Worm (Caenorhabditis elegans) whole organism, L4 larva: ENCODE data around the gene Y73C8C.4.

Experiments used
- R02D3.7 ChIP-seq: fragments of 150-350 bp; sonication (generic microtip); optimal IDR thresholded peaks from 3 replicates; lab custom pipeline; 2014; ENCODE audit warnings: missing biosample characterization, missing genetic modification characterization
- ama-1 ChIP-seq: fragments of 150-350 bp; optimal IDR thresholded peaks from 2 replicates; lab custom pipeline; 2014; ENCODE audit warnings: inconsistent platforms, mixed read lengths
- egl-43 ChIP-seq: fragments of 200-800 bp; sonication (Bioruptor generic); IDR thresholded peaks from 2 replicates; pipeline ENCODE4 v1.3.6; 2022; ENCODE audit warnings: missing genetic modification reagents, missing genetic modification characterization, missing compliant biosample characterization
- jun-1 ChIP-seq: fragments of 150-350 bp; optimal IDR thresholded peaks from 2 replicates; lab custom pipeline; 2014; ENCODE audit warnings: missing biosample characterization, missing genetic modification reagents, missing genetic modification characterization
- lsy-2 ChIP-seq, 2 experiments: fragments of 150-350 bp in 1 of 2; sonication (generic microtip) in 1 of 2; optimal IDR thresholded peaks; 2 replicates each; lab custom pipeline; 2014 to 2017; ENCODE audit warnings: missing biosample characterization in 2 of 2, missing genetic modification characterization in 2 of 2
- nhr-237 ChIP-seq: sonication (generic microtip); optimal IDR thresholded peaks from 2 replicates; lab custom pipeline; 2017; ENCODE audit warnings: missing biosample characterization, missing genetic modification characterization
- nhr-25 ChIP-seq: sonication (generic microtip); optimal IDR thresholded peaks from 2 replicates; lab custom pipeline; 2017; ENCODE audit warnings: missing genetic modification characterization, mild to moderate bottlenecking, missing compliant biosample characterization, antibody characterized with exemption, moderate library complexity, borderline replicate concordance; ENCODE audit not compliant: insufficient read depth
- nhr-28 ChIP-seq: fragments of 150-350 bp; optimal IDR thresholded peaks from 2 replicates; lab custom pipeline; 2014; ENCODE audit warnings: missing biosample characterization, missing genetic modification characterization
- nhr-76 ChIP-seq: fragments of 150-350 bp; optimal IDR thresholded peaks from 2 replicates; lab custom pipeline; 2014; ENCODE audit warnings: missing biosample characterization, missing genetic modification characterization
- ztf-11 ChIP-seq: fragments of 150-350 bp; optimal IDR thresholded peaks from 2 replicates; lab custom pipeline; 2014; ENCODE audit warnings: missing biosample characterization, missing genetic modification characterization

DNA sequence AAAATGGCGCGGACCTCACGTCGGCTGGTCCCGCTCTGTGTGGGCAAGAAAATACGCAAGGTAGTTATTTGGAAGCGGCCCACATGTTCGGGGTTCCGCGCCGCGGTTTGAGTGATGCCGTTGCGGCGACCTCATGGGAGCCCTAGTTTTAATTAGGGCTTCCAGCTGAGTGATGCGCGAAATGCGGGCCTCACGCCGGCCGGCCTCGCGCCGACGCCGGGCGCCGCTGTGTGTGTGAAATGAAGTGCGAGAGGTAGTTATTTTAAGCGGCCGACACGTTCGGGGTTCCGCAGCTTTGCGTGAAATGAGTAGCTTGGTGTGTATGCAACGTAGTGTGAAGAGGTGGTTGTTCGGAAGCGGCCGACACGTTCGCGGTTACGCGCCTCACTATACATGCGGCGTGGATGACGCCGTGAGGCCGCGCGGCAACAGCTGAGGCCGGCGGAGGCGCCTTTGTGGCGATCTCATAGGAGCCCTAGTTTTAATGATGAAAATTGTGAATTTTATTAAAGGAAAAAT is 48.0 kb upstream of the Y73C8C.4 start:
- no peak for TF ChIP-seq nhr-237
- TF ChIP-seq nhr-76 (tag; lab: Kevin White, UChicago): no peak
- TF ChIP-seq R02D3.7 (tag; lab: Kevin White, UChicago): no peak
- TF ChIP-seq lsy-2 (tag; optimal IDR thresholded peaks at IDR 0.05; lab: Kevin White, UChicago): no peak
- no peak for TF ChIP-seq ama-1 (lab: Kevin White, UChicago)
- no peak for TF ChIP-seq nhr-25 (tag; lab: Kevin White, UChicago)
- no peak for TF ChIP-seq egl-43
- TF ChIP-seq ztf-11 (tag; lab: Kevin White, UChicago): no peak
- no peak for TF ChIP-seq nhr-28
- TF ChIP-seq jun-1: no peak
